Worm (Caenorhabditis elegans) whole organism, late embryonic: Measurements from ENCODE around the gene F26D10.13.

Experiments used
- ceh-2 ChIP-seq: sonication (generic microtip); optimal IDR thresholded peaks from 2 replicates; lab custom pipeline; 2016; ENCODE audit warnings: missing genotype, missing genetic modification characterization, missing compliant biosample characterization
- ceh-31 ChIP-seq: sonication (generic microtip); optimal IDR thresholded peaks from 2 replicates; lab custom pipeline; 2016; ENCODE audit warnings: missing genetic modification characterization, missing compliant biosample characterization
- ceh-9 ChIP-seq: sonication (generic microtip); optimal IDR thresholded peaks from 2 replicates; lab custom pipeline; 2016; ENCODE audit warnings: mild to moderate bottlenecking, missing genetic modification characterization, inconsistent platforms, missing compliant biosample characterization
- dmd-4 ChIP-seq: sonication (generic microtip); optimal IDR thresholded peaks from 2 replicates; lab custom pipeline; 2016; ENCODE audit warnings: borderline replicate concordance, missing genetic modification characterization, missing compliant biosample characterization
- fax-1 ChIP-seq: sonication (generic microtip); optimal IDR thresholded peaks from 2 replicates; lab custom pipeline; 2016; ENCODE audit warnings: missing genotype, missing genetic modification characterization, missing compliant biosample characterization
- nfya-1 ChIP-seq: sonication (generic microtip); optimal IDR thresholded peaks from 2 replicates; lab custom pipeline; 2017; ENCODE audit warnings: missing genetic modification characterization, mild to moderate bottlenecking, missing compliant biosample characterization, antibody characterized with exemption, moderate library complexity
- npax-4 ChIP-seq: sonication (generic microtip); optimal IDR thresholded peaks from 2 replicates; lab custom pipeline; 2016; ENCODE audit warnings: missing genetic modification characterization, missing compliant biosample characterization
- pag-3 ChIP-seq: sonication (generic microtip); optimal IDR thresholded peaks from 2 replicates; lab custom pipeline; 2016; ENCODE audit warnings: missing compliant biosample characterization, missing genetic modification characterization, borderline replicate concordance
- pax-1 ChIP-seq: fragments of 150-350 bp; optimal IDR thresholded peaks from 2 replicates; lab custom pipeline; 2014; ENCODE audit warnings: missing biosample characterization, missing genetic modification characterization
- sdc-2 ChIP-seq: sonication (generic microtip); optimal IDR thresholded peaks from 2 replicates; lab custom pipeline; 2016; ENCODE audit warnings: missing genotype, missing genetic modification characterization, missing compliant biosample characterization
- tbx-2 ChIP-seq: sonication (generic microtip); optimal IDR thresholded peaks from 2 replicates; lab custom pipeline; 2016; ENCODE audit warnings: missing genetic modification characterization, missing compliant biosample characterization
- unc-55 ChIP-seq: sonication (generic microtip); optimal IDR thresholded peaks from 2 replicates; lab custom pipeline; 2017; ENCODE audit warnings: missing biosample characterization, missing genetic modification reagents, missing genetic modification characterization

DNA sequence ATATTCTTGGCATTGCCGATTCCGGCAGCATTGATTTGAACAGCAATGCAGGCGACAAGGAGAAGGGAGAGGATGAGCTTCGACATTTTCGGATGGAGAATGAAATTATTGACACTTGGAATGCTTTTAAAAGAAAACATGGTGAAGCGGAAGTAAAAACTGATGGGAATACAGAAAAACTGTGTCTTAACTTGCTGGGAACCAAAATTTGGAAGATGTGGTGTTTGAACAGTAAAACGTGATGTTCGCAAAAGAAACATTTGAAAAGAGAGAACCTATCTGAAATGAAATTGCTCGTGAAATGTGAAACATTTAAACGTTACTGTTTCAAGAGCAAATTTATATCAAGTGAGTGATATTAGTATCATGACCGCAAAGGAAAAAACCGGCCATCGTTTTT lies at the start of gene F26D10.13:
- no peak for TF ChIP-seq pax-1 (tag; lab: Kevin White, UChicago)
- TF ChIP-seq ceh-2 (tag; lab: Kevin White, UChicago): no peak
- TF ChIP-seq fax-1 (tag; lab: Kevin White, UChicago): no peak
- no peak for TF ChIP-seq npax-4 (tag; lab: Kevin White, UChicago)
- no peak for TF ChIP-seq ceh-31
- no peak for TF ChIP-seq pag-3 (tag; lab: Kevin White, UChicago)
- TF ChIP-seq tbx-2 (tag; lab: Kevin White, UChicago): no peak
- TF ChIP-seq sdc-2 (tag; lab: Kevin White, UChicago): no peak
- no peak for TF ChIP-seq nfya-1 (tag; lab: Kevin White, UChicago)
- no peak for TF ChIP-seq ceh-9 (tag; lab: Kevin White, UChicago)
- TF ChIP-seq unc-55 (GFP tag; lab: Kevin White, UChicago): no peak
- TF ChIP-seq dmd-4 (tag; lab: Kevin White, UChicago): no peak
